Fruit fly (Drosophila melanogaster) whole organism, embryonic: ENCODE results near the gene CG4452.

Experiments used
- Bgb ChIP-seq: fragments of 200-800 bp; sonication (Bioruptor generic); IDR thresholded peaks from 2 replicates; pipeline ENCODE4 v1.3.6; 2022; ENCODE audit warnings: missing biosample characterization, missing genetic modification characterization; ENCODE audit not compliant: partially characterized antibody
- CG10147 ChIP-seq: fragments of 200-800 bp; sonication (Bioruptor generic); optimal IDR thresholded peaks from 2 replicates; lab custom pipeline; 2019; ENCODE audit warnings: missing biosample characterization, mild to moderate bottlenecking, missing genetic modification characterization, moderate library complexity
- CG11504 ChIP-seq: fragments of 200-800 bp; sonication (Bioruptor generic); optimal IDR thresholded peaks from 3 replicates; lab custom pipeline; 2019; ENCODE audit warnings: missing biosample characterization, mild to moderate bottlenecking, missing genetic modification characterization, moderate library complexity
- CG13775 ChIP-seq: fragments of 200-800 bp; sonication (Bioruptor generic); optimal IDR thresholded peaks from 3 replicates; lab custom pipeline; 2017; ENCODE audit warnings: missing biosample characterization, mild to moderate bottlenecking, missing genetic modification characterization
- CG14965 ChIP-seq: fragments of 200-800 bp; sonication (Bioruptor generic); optimal IDR thresholded peaks from 2 replicates; lab custom pipeline; 2016; ENCODE audit warnings: missing biosample characterization, missing genetic modification characterization, borderline replicate concordance
- CG17328 ChIP-seq: fragments of 200-800 bp; sonication (Bioruptor generic); IDR thresholded peaks from 2 replicates; pipeline ENCODE4 v1.3.6; 2022; ENCODE audit warnings: missing biosample characterization, missing genetic modification characterization
- CG17359 ChIP-seq: fragments of 200-800 bp; sonication (Bioruptor generic); optimal IDR thresholded peaks from 3 replicates; lab custom pipeline; 2018; ENCODE audit warnings: missing biosample characterization, mild to moderate bottlenecking, missing genetic modification characterization, moderate library complexity
- CG2120 ChIP-seq: fragments of 200-800 bp; sonication (Bioruptor generic); optimal IDR thresholded peaks from 3 replicates; lab custom pipeline; 2016; ENCODE audit warnings: missing biosample characterization, missing genetic modification characterization
- CG3995 ChIP-seq: fragments of 200-800 bp; sonication (Bioruptor generic); optimal IDR thresholded peaks from 3 replicates; lab custom pipeline; 2016; ENCODE audit warnings: missing biosample characterization, missing genetic modification characterization
- CG6854 ChIP-seq: fragments of 200-800 bp; sonication (Bioruptor generic); optimal IDR thresholded peaks from 3 replicates; lab custom pipeline; 2017; ENCODE audit warnings: missing biosample characterization, mild to moderate bottlenecking, missing genetic modification characterization
- CG7839 ChIP-seq: fragments of 200-800 bp; sonication (Bioruptor generic); optimal IDR thresholded peaks from 3 replicates; lab custom pipeline; 2018; ENCODE audit warnings: missing biosample characterization, mild to moderate bottlenecking, missing genetic modification characterization, moderate library complexity
- CG7928 ChIP-seq: fragments of 200-800 bp; sonication (Bioruptor generic); optimal IDR thresholded peaks from 2 replicates; lab custom pipeline; 2017; ENCODE audit warnings: missing biosample characterization, mild to moderate bottlenecking, missing genetic modification characterization
- CG8290 ChIP-seq, 3 experiments: fragments of 200-800 bp; sonication (Bioruptor generic); optimal IDR thresholded peaks; 2 replicates each; lab custom pipeline; 2016 to 2019; ENCODE audit warnings: missing biosample characterization in 3 of 3, missing genetic modification characterization in 3 of 3, mild to moderate bottlenecking in 2 of 3, moderate library complexity in 1 of 3
- CG9932 ChIP-seq: fragments of 200-800 bp; sonication (Bioruptor generic); IDR thresholded peaks from 2 replicates; pipeline ENCODE4 v1.3.6; 2022; ENCODE audit warnings: missing biosample characterization, missing genetic modification characterization
- Chrac-16 ChIP-seq: fragments of 200-800 bp; sonication (Bioruptor generic); optimal IDR thresholded peaks from 3 replicates; lab custom pipeline; 2016; ENCODE audit warnings: missing biosample characterization, missing genetic modification characterization
- CoRest ChIP-seq: fragments of 200-800 bp; sonication (Bioruptor generic); optimal IDR thresholded peaks from 3 replicates; lab custom pipeline; 2018; ENCODE audit warnings: missing biosample characterization, mild to moderate bottlenecking, missing genetic modification characterization, moderate library complexity
- D19A ChIP-seq: fragments of 200-800 bp; optimal IDR thresholded peaks from 3 replicates; lab custom pipeline; 2019; ENCODE audit warnings: missing biosample characterization, mild to moderate bottlenecking, missing genetic modification characterization, moderate library complexity
- Deaf1 ChIP-seq: fragments of 200-800 bp; optimal IDR thresholded peaks from 3 replicates; lab custom pipeline; 2019; ENCODE audit warnings: missing biosample characterization, mild to moderate bottlenecking, missing genetic modification characterization, moderate library complexity
- Dfd ChIP-seq, 2 experiments: fragments of >200 bp; optimal IDR thresholded peaks; 2 replicates each; lab custom pipeline; 2017; ENCODE audit warnings: missing biosample characterization in 2 of 2, missing genetic modification characterization in 2 of 2
- Dip2 ChIP-seq: fragments of 200-800 bp; sonication (Bioruptor generic); IDR thresholded peaks from 2 replicates; pipeline ENCODE4 v1.3.6; 2022; ENCODE audit warnings: missing biosample characterization, missing genetic modification characterization
- Drgx ChIP-seq: fragments of 200-800 bp; sonication (Bioruptor generic); IDR thresholded peaks from 2 replicates; pipeline ENCODE4 v1.3.6; 2022; ENCODE audit warnings: missing biosample characterization, missing genetic modification characterization
- Ets97D ChIP-seq: fragments of 200-800 bp; sonication (Bioruptor generic); optimal IDR thresholded peaks from 3 replicates; lab custom pipeline; 2016; ENCODE audit warnings: missing biosample characterization, missing genetic modification characterization
- HLH3B ChIP-seq: fragments of 200-800 bp; sonication (Bioruptor generic); IDR thresholded peaks from 2 replicates; pipeline ENCODE4 v1.3.6; 2022; ENCODE audit warnings: missing biosample characterization, missing genetic modification characterization
- HLHmδ ChIP-seq: fragments of 200-800 bp; sonication (Bioruptor generic); optimal IDR thresholded peaks from 2 replicates; lab custom pipeline; 2018; ENCODE audit warnings: missing biosample characterization, mild to moderate bottlenecking, missing genetic modification characterization, moderate library complexity
- Jarid2 ChIP-seq: fragments of 200-800 bp; sonication (Bioruptor generic); optimal IDR thresholded peaks from 3 replicates; lab custom pipeline; 2017; ENCODE audit warnings: mild to moderate bottlenecking, missing biosample characterization, missing genetic modification reagents, missing genetic modification characterization
- Med ChIP-seq: fragments of 200-800 bp; sonication (Bioruptor generic); peaks from one replicate; lab custom pipeline; 2016; ENCODE audit warnings: missing biosample characterization, missing genetic modification characterization, mild to moderate bottlenecking, inconsistent platforms, moderate library complexity
- Trl ChIP-seq, 3 experiments: fragments of >200 bp in 2 of 3; fragments of 200-800 bp in 1 of 3; sonication (Bioruptor generic) in 1 of 3; optimal IDR thresholded peaks; 2 replicates in 1 of 3; 3 replicates in 2 of 3; lab custom pipeline; 2016 to 2017; ENCODE audit warnings: missing biosample characterization in 1 of 3, missing genetic modification characterization in 1 of 3
- Vsx1 ChIP-seq: fragments of 200-800 bp; sonication (Bioruptor generic); optimal IDR thresholded peaks from 2 replicates; lab custom pipeline; 2017; ENCODE audit warnings: missing biosample characterization, mild to moderate bottlenecking, missing genetic modification characterization, missing genetic modification reagents
- Xrp1 ChIP-seq: fragments of 200-800 bp; sonication (Bioruptor generic); IDR thresholded peaks from 2 replicates; pipeline ENCODE4 v1.3.6; 2022; ENCODE audit warnings: missing biosample characterization, missing genetic modification characterization
- aop ChIP-seq: fragments of 200-800 bp; sonication (Bioruptor generic); IDR thresholded peaks from 2 replicates; pipeline ENCODE4 v1.3.6; 2022; ENCODE audit warnings: missing biosample characterization, missing genetic modification characterization
- bsh ChIP-seq, 2 experiments: fragments of 200-800 bp; sonication (Bioruptor generic); optimal IDR thresholded peaks; 2 replicates each; lab custom pipeline; 2017 to 2018; ENCODE audit warnings: mild to moderate bottlenecking in 2 of 2, missing biosample characterization in 2 of 2, missing genetic modification characterization in 2 of 2, moderate library complexity in 1 of 2
- cad ChIP-seq: fragments of >200 bp; optimal IDR thresholded peaks from 2 replicates; lab custom pipeline; 2017; ENCODE audit warnings: missing biosample characterization, missing genetic modification characterization
- cg ChIP-seq: fragments of 200-800 bp; sonication (Bioruptor generic); optimal IDR thresholded peaks from 3 replicates; lab custom pipeline; 2019; ENCODE audit warnings: missing biosample characterization, mild to moderate bottlenecking, missing genetic modification characterization, moderate library complexity
- chinmo ChIP-seq: fragments of 200-800 bp; sonication (Bioruptor generic); IDR thresholded peaks from 4 replicates; pipeline ENCODE4 v1.3.6; 2022; ENCODE audit warnings: missing biosample characterization, missing genetic modification characterization; ENCODE audit not compliant: partially characterized antibody
- ci ChIP-seq: fragments of 200-800 bp; sonication (Bioruptor generic); IDR thresholded peaks from 3 replicates; pipeline ENCODE4 v1.3.6; 2022; ENCODE audit warnings: missing biosample characterization, missing genetic modification characterization
- crp ChIP-seq, 2 experiments: fragments of 200-800 bp; sonication (Bioruptor generic); optimal IDR thresholded peaks; 2 replicates in 1 of 2; 3 replicates in 1 of 2; lab custom pipeline; 2017; ENCODE audit warnings: missing biosample characterization in 2 of 2, missing genetic modification characterization in 2 of 2, mild to moderate bottlenecking in 1 of 2, moderate library complexity in 1 of 2
- grau ChIP-seq: fragments of 200-800 bp; optimal IDR thresholded peaks from 3 replicates; lab custom pipeline; 2019; ENCODE audit warnings: missing biosample characterization, mild to moderate bottlenecking, missing genetic modification characterization, moderate library complexity
- gt ChIP-seq: fragments of 200-800 bp; sonication (Bioruptor generic); IDR thresholded peaks from 2 replicates; pipeline ENCODE4 v1.3.6; 2022; ENCODE audit warnings: missing biosample characterization, missing genetic modification characterization
- lilli ChIP-seq: fragments of 200-800 bp; sonication (Bioruptor generic); optimal IDR thresholded peaks from 3 replicates; lab custom pipeline; 2016; ENCODE audit warnings: missing biosample characterization, missing genetic modification characterization
- nom ChIP-seq: fragments of 200-800 bp; sonication (Bioruptor generic); optimal IDR thresholded peaks from 2 replicates; lab custom pipeline; 2017; ENCODE audit warnings: missing biosample characterization, missing genetic modification characterization, mild to moderate bottlenecking, moderate library complexity, missing genetic modification reagents
- prd ChIP-seq, 3 experiments: fragments of >200 bp in 2 of 3; fragments of 200-800 bp in 1 of 3; sonication (Bioruptor generic) in 1 of 3; optimal IDR thresholded peaks in 2 of 3; IDR thresholded peaks in 1 of 3; 2 replicates in 2 of 3; 3 replicates in 1 of 3; pipeline versions ENCODE4 v1.3.6 to Lab custom; 2017 to 2022; ENCODE audit warnings: missing biosample characterization in 1 of 3, missing genetic modification characterization in 1 of 3
- rib ChIP-seq: fragments of 200-800 bp; sonication (Bioruptor generic); IDR thresholded peaks from 2 replicates; pipeline ENCODE4 v1.3.6; 2022; ENCODE audit warnings: missing biosample characterization, missing genetic modification characterization
- row ChIP-seq: fragments of 200-800 bp; sonication (Bioruptor generic); IDR thresholded peaks from 3 replicates; pipeline ENCODE4 v1.3.6; 2022; ENCODE audit warnings: missing biosample characterization, missing genetic modification characterization
- sisA ChIP-seq: fragments of 200-800 bp; sonication (Bioruptor generic); IDR thresholded peaks from 2 replicates; pipeline ENCODE4 v1.3.6; 2022; ENCODE audit warnings: missing biosample characterization, missing genetic modification characterization
- tio ChIP-seq: fragments of 200-800 bp; sonication (Bioruptor generic); optimal IDR thresholded peaks from 2 replicates; lab custom pipeline; 2017; ENCODE audit warnings: missing biosample characterization, missing genetic modification characterization, inconsistent platforms
- tna ChIP-seq: fragments of 200-800 bp; sonication (Bioruptor generic); IDR thresholded peaks from 2 replicates; pipeline ENCODE4 v1.3.6; 2022; ENCODE audit warnings: missing biosample characterization, missing genetic modification characterization; ENCODE audit not compliant: partially characterized antibody
- vvl ChIP-seq: fragments of 200-800 bp; sonication (Bioruptor generic); IDR thresholded peaks from 2 replicates; pipeline ENCODE4 v1.3.6; 2022; ENCODE audit warnings: missing biosample characterization, missing genetic modification characterization
- z ChIP-seq: fragments of 200-800 bp; sonication (Bioruptor generic); IDR thresholded peaks from 3 replicates; pipeline ENCODE4 v1.3.6; 2022; ENCODE audit warnings: missing biosample characterization, missing genetic modification characterization

CG4452 gene

dm6 chr3L:9339021-9339420, 28.2 kb upstream of the CG4452 start (continued):
- TF ChIP-seq lilli (peak; percentile 24), CG2120 (GFP tag; lab: Kevin White, UChicago) (peak; percentile 21), CG6854 (GFP tag; lab: Kevin White, UChicago) (no peak), CoRest (tag; lab: Kevin White, UChicago) (no peak), CG13775 (GFP tag; lab: Kevin White, UChicago) (no peak), CG7839 (tag; lab: Kevin White, UChicago) (peak; percentile 37), Ets97D (GFP tag; lab: Kevin White, UChicago) (no peak), gt (GFP tag; lab: Robert Waterston, UW) (no peak), CG14965 (GFP tag; lab: Kevin White, UChicago) (no peak), sisA (no peak), row (peak; percentile 56), D19A (peak; percentile 21), bsh (GFP tag; optimal IDR thresholded peaks at IDR 0.05; lab: Kevin White, UChicago) (no peak), grau (peak; percentile 7), rib (GFP tag; lab: Robert Waterston, UW) (no peak), CG17359 (tag; lab: Kevin White, UChicago) (no peak), CG11504 (peak; percentile 2), cad (no peak), CG9932 (GFP tag; lab: Robert Waterston, UW) (peak; percentile 26; the same call in 1 of the 2 replicates), crp (GFP tag; optimal IDR thresholded peaks at IDR 0.05; lab: Kevin White, UChicago) (no peak)

dm6 chr3L:9340232-9340631, 26.9 kb upstream of the CG4452 start:
- peak; percentile 18; the same call in 1 of the 3 replicates for TF ChIP-seq ci (GFP tag; lab: Robert Waterston, UW)
- no peak for TF ChIP-seq Chrac-16
- peak; percentile 47; the same call in 1 of the 2 replicates for TF ChIP-seq vvl
- peak; percentile 56; the same call in 2 of the 3 replicates for TF ChIP-seq z (GFP tag; lab: Robert Waterston, UW)
- no peak for TF ChIP-seq HLH3B (GFP tag; lab: Robert Waterston, UW)
- TF ChIP-seq Dfd (GFP tag; optimal IDR thresholded peaks at IDR 0.05; lab: Kevin White, UChicago) = no peak
- peak; percentile 69 for TF ChIP-seq Med
- TF ChIP-seq prd (optimal IDR thresholded peaks at IDR 0.05; lab: Kevin White, UChicago) = no peak
- no peak for TF ChIP-seq prd (GFP tag; IDR thresholded peaks at IDR 0.05; lab: Robert Waterston, UW)
- TF ChIP-seq Bgb (GFP tag; lab: Robert Waterston, UW) = 0 out of 2 replicates have a peak, but pooled peaks have one; percentile 10
- peak; percentile 12 for TF ChIP-seq nom (GFP tag; lab: Kevin White, UChicago)
- no peak for TF ChIP-seq CG8290 (GFP tag; optimal IDR thresholded peaks at IDR 0.05; lab: Kevin White, UChicago)
- peak in 1 of 2 experiments; percentile 42 for TF ChIP-seq CG8290 (tag; optimal IDR thresholded peaks at IDR 0.05; lab: Kevin White, UChicago)
- TF ChIP-seq CG10147 (GFP tag; lab: Kevin White, UChicago) = no peak
- 0 out of 2 replicates have a peak, but pooled peaks have one; percentile 23 for TF ChIP-seq tna (GFP tag; lab: Robert Waterston, UW)
- TF ChIP-seq Trl (optimal IDR thresholded peaks at IDR 0.05; lab: Kevin White, UChicago) = peak; percentile 70 to 82
- TF ChIP-seq Trl (GFP tag; optimal IDR thresholded peaks at IDR 0.05; lab: Kevin White, UChicago) = no peak
- 0 out of 2 replicates have a peak, but pooled peaks have one; percentile 28 for TF ChIP-seq Drgx
- peak; percentile 46 for TF ChIP-seq Jarid2
- TF ChIP-seq Vsx1 = peak; percentile 6

dm6 chr3L:9340839-9341238, 26.3 kb upstream of the CG4452 start:
- TF ChIP-seq aop (GFP tag; lab: Robert Waterston, UW) (0 out of 2 replicates have a peak, but pooled peaks have one; percentile 10), CG17328 (no peak), CG7928 (GFP tag; lab: Kevin White, UChicago) (no peak), CG3995 (GFP tag; lab: Kevin White, UChicago) (peak; percentile 15), tio (GFP tag; lab: Kevin White, UChicago) (no peak), Xrp1 (GFP tag; lab: Robert Waterston, UW) (no peak), cg (GFP tag; lab: Kevin White, UChicago) (peak; percentile 62), CG8290 (GFP tag; optimal IDR thresholded peaks at IDR 0.05; lab: Kevin White, UChicago) (no peak), CG8290 (tag; optimal IDR thresholded peaks at IDR 0.05; lab: Kevin White, UChicago) (peak in 1 of 2 experiments; percentile 14), HLHmδ (GFP tag; lab: Kevin White, UChicago) (no peak), Med (peak; percentile 53), Dip2 (no peak), chinmo (0 out of 4 replicates have a peak, but pooled peaks have one; percentile 45), Deaf1 (tag; lab: Kevin White, UChicago) (peak; percentile 46)
